Worm (Caenorhabditis elegans): ENCODE measurements around the gene ufm-1.

DNA sequence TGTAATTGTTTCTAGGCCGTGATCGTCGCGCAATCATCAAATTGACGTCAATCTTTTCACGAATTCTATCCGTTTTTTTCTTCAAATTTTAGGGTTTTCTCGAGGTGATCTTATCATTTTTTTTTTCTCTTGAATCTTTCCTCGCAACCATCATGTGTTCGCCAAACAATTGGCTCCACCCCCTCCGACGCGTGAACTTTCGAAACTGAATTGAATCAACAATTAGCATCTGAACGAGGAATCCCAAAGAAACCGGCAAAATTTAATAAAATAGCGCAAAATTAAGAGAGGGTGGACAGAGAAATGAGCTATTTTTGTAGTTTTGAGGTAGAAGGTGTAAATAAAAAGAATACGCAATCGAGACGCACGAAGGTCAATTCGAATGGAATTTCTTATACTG is 14.0 kb downstream of the ufm-1 start:
- TF ChIP-seq mdl-1 (tag; optimal IDR thresholded peaks at IDR 0.05) (peak in 1 of 2 experiments; percentile 23), attf-4 (tag; optimal IDR thresholded peaks at IDR 0.05) (no peak), egl-27 (tag; optimal IDR thresholded peaks at IDR 0.05) (no peak), zag-1 (tag; optimal IDR thresholded peaks at IDR 0.05) (no peak), dmd-8 (GFP tag; IDR thresholded peaks at IDR 0.05) (no peak)

Data from whole organism, L4 larva.